Fruit fly (Drosophila melanogaster) whole organism, embryonic: ENCODE measurements around the gene Frq2.

Source experiments
- C15 ChIP-seq: fragments of 200-800 bp; sonication (Bioruptor generic); IDR thresholded peaks from 3 replicates; pipeline ENCODE4 v1.3.6; 2022; ENCODE audit warnings: missing biosample characterization, missing genetic modification characterization
- CG10267 ChIP-seq: fragments of 200-800 bp; sonication (Bioruptor generic); optimal IDR thresholded peaks from 2 replicates; lab custom pipeline; 2018; ENCODE audit warnings: missing biosample characterization, mild to moderate bottlenecking, missing genetic modification characterization, moderate library complexity
- CG10462 ChIP-seq: fragments of 200-800 bp; sonication (Bioruptor generic); optimal IDR thresholded peaks from 2 replicates; lab custom pipeline; 2016; ENCODE audit warnings: missing biosample characterization, missing genetic modification characterization
- CG13123 ChIP-seq: fragments of 200-800 bp; sonication (Bioruptor generic); optimal IDR thresholded peaks from 2 replicates; lab custom pipeline; 2016; ENCODE audit warnings: missing biosample characterization, missing genetic modification characterization
- CG15011 ChIP-seq: fragments of 200-800 bp; sonication (Bioruptor generic); optimal IDR thresholded peaks from 3 replicates; lab custom pipeline; 2018; ENCODE audit warnings: missing biosample characterization, mild to moderate bottlenecking, missing genetic modification characterization
- CG16863 ChIP-seq: fragments of 200-800 bp; sonication (Bioruptor generic); optimal IDR thresholded peaks from 3 replicates; lab custom pipeline; 2016; ENCODE audit warnings: missing biosample characterization, missing genetic modification characterization
- CG17186 ChIP-seq: fragments of 200-800 bp; sonication (Bioruptor generic); optimal IDR thresholded peaks from 3 replicates; lab custom pipeline; 2017; ENCODE audit warnings: missing biosample characterization, missing genetic modification reagents, missing genetic modification characterization
- CG17612 ChIP-seq: fragments of 200-800 bp; sonication (Bioruptor generic); IDR thresholded peaks from 2 replicates; pipeline ENCODE4 v1.3.6; 2022; ENCODE audit warnings: missing biosample characterization, missing genetic modification characterization
- CG2712 ChIP-seq: fragments of 200-800 bp; optimal IDR thresholded peaks from 3 replicates; lab custom pipeline; 2019; ENCODE audit warnings: missing biosample characterization, mild to moderate bottlenecking, missing genetic modification characterization, moderate library complexity
- CG30403 ChIP-seq: fragments of 200-800 bp; sonication (Bioruptor generic); optimal IDR thresholded peaks from 3 replicates; lab custom pipeline; 2016; ENCODE audit warnings: missing biosample characterization, missing genetic modification characterization
- CG31224 ChIP-seq: fragments of 200-800 bp; sonication (Bioruptor generic); IDR thresholded peaks from 2 replicates; pipeline ENCODE4 v1.3.6; 2022; ENCODE audit warnings: missing biosample characterization, missing genetic modification characterization
- CG3163 ChIP-seq: fragments of 200-800 bp; sonication (Bioruptor generic); optimal IDR thresholded peaks from 3 replicates; lab custom pipeline; 2016; ENCODE audit warnings: missing biosample characterization, missing genetic modification characterization
- CG32767 ChIP-seq: fragments of 200-800 bp; sonication (Bioruptor generic); IDR thresholded peaks from 2 replicates; pipeline ENCODE4 v1.3.6; 2022; ENCODE audit warnings: missing biosample characterization, missing genetic modification characterization
- CG33213 ChIP-seq: fragments of 200-800 bp; sonication (Bioruptor generic); optimal IDR thresholded peaks from 3 replicates; lab custom pipeline; 2016; ENCODE audit warnings: missing biosample characterization, missing genetic modification characterization
- CG4424 ChIP-seq: fragments of 200-800 bp; sonication (Bioruptor generic); optimal IDR thresholded peaks from 3 replicates; lab custom pipeline; 2016; ENCODE audit warnings: missing biosample characterization, missing genetic modification characterization
- CG6791 ChIP-seq: fragments of 200-800 bp; sonication (Bioruptor generic); IDR thresholded peaks from 3 replicates; pipeline ENCODE4 v1.3.6; 2022; ENCODE audit warnings: missing biosample characterization, missing genetic modification characterization; ENCODE audit not compliant: partially characterized antibody
- CG8388 ChIP-seq: fragments of 200-800 bp; sonication (Bioruptor generic); optimal IDR thresholded peaks from 2 replicates; lab custom pipeline; 2019; ENCODE audit warnings: missing biosample characterization, mild to moderate bottlenecking, missing genetic modification characterization, moderate library complexity
- CG8924 ChIP-seq: fragments of 200-800 bp; optimal IDR thresholded peaks from 3 replicates; lab custom pipeline; 2019; ENCODE audit warnings: missing biosample characterization, mild to moderate bottlenecking, missing genetic modification characterization, moderate library complexity
- Dek ChIP-seq: fragments of 200-800 bp; sonication (Bioruptor generic); optimal IDR thresholded peaks from 3 replicates; lab custom pipeline; 2019; ENCODE audit warnings: missing biosample characterization, mild to moderate bottlenecking, missing genetic modification characterization, moderate library complexity
- Doc3 ChIP-seq: fragments of 200-800 bp; sonication (Bioruptor generic); IDR thresholded peaks from 3 replicates; pipeline ENCODE4 v1.3.6; 2022; ENCODE audit warnings: missing biosample characterization, missing genetic modification characterization; ENCODE audit not compliant: partially characterized antibody
- Gug ChIP-seq: fragments of 200-800 bp; sonication (Bioruptor generic); IDR thresholded peaks from 4 replicates; pipeline ENCODE4 v1.3.6; 2022; ENCODE audit warnings: missing biosample characterization, missing genetic modification characterization
- H2.0 ChIP-seq: fragments of 200-800 bp; sonication (Bioruptor generic); IDR thresholded peaks from 2 replicates; pipeline ENCODE4 v1.3.6; 2022; ENCODE audit warnings: missing biosample characterization, missing genetic modification characterization
- Jarid2 ChIP-seq: fragments of 200-800 bp; sonication (Bioruptor generic); optimal IDR thresholded peaks from 3 replicates; lab custom pipeline; 2017; ENCODE audit warnings: mild to moderate bottlenecking, missing biosample characterization, missing genetic modification reagents, missing genetic modification characterization
- Med ChIP-seq: fragments of 200-800 bp; sonication (Bioruptor generic); peaks from one replicate; lab custom pipeline; 2016; ENCODE audit warnings: missing biosample characterization, missing genetic modification characterization, mild to moderate bottlenecking, inconsistent platforms, moderate library complexity
- Mrtf ChIP-seq: fragments of 200-800 bp; sonication (Bioruptor generic); IDR thresholded peaks from 3 replicates; pipeline ENCODE4 v1.3.6; 2022; ENCODE audit warnings: missing biosample characterization, missing genetic modification characterization
- NK7.1 ChIP-seq: fragments of 200-800 bp; sonication (Bioruptor generic); optimal IDR thresholded peaks from 3 replicates; lab custom pipeline; 2016; ENCODE audit warnings: missing biosample characterization, missing genetic modification characterization
- NfI ChIP-seq: fragments of 200-800 bp; sonication (Bioruptor generic); optimal IDR thresholded peaks from 3 replicates; lab custom pipeline; 2018; ENCODE audit warnings: missing biosample characterization, mild to moderate bottlenecking, missing genetic modification characterization, moderate library complexity
- Ptx1 ChIP-seq: fragments of 200-800 bp; sonication (Bioruptor generic); IDR thresholded peaks from 2 replicates; pipeline ENCODE4 v1.3.6; 2022; ENCODE audit warnings: missing biosample characterization, missing genetic modification characterization
- Stat92E ChIP-seq, 3 experiments: fragments of >200 bp in 2 of 3; fragments of 200-800 bp in 1 of 3; sonication (Bioruptor generic) in 1 of 3; optimal IDR thresholded peaks; 2 replicates each; lab custom pipeline; 2017 to 2019; ENCODE audit warnings: missing biosample characterization in 3 of 3, missing genetic modification characterization in 3 of 3, mild to moderate bottlenecking in 1 of 3, moderate library complexity in 1 of 3
- ase ChIP-seq: fragments of 200-800 bp; sonication (Bioruptor generic); IDR thresholded peaks from 3 replicates; pipeline ENCODE4 v1.3.6; 2022; ENCODE audit warnings: missing biosample characterization, missing genetic modification characterization
- bab2 ChIP-seq: fragments of 200-800 bp; sonication (Bioruptor generic); optimal IDR thresholded peaks from 2 replicates; lab custom pipeline; 2016; ENCODE audit warnings: missing biosample characterization, missing genetic modification characterization
- bowl ChIP-seq: fragments of 200-800 bp; sonication (Bioruptor generic); IDR thresholded peaks from 2 replicates; pipeline ENCODE4 v1.3.6; 2022; ENCODE audit warnings: missing biosample characterization, missing genetic modification characterization
- dysf ChIP-seq: fragments of 200-800 bp; sonication (Bioruptor generic); IDR thresholded peaks from 3 replicates; pipeline ENCODE4 v1.3.6; 2022; ENCODE audit warnings: missing biosample characterization, missing genetic modification characterization
- emc ChIP-seq: fragments of 200-800 bp; sonication (Bioruptor generic); optimal IDR thresholded peaks from 2 replicates; lab custom pipeline; 2016; ENCODE audit warnings: missing biosample characterization, missing genetic modification characterization
- ems ChIP-seq: fragments of 200-800 bp; sonication (Bioruptor generic); optimal IDR thresholded peaks from 3 replicates; lab custom pipeline; 2016; ENCODE audit warnings: missing biosample characterization, missing genetic modification characterization
- hbn ChIP-seq: fragments of 200-800 bp; sonication (Bioruptor generic); IDR thresholded peaks from 2 replicates; pipeline ENCODE4 v1.3.6; 2022; ENCODE audit warnings: missing biosample characterization, missing genetic modification characterization; ENCODE audit not compliant: partially characterized antibody
- ind ChIP-seq: fragments of 200-800 bp; sonication (Bioruptor generic); optimal IDR thresholded peaks from 3 replicates; lab custom pipeline; 2016; ENCODE audit warnings: missing biosample characterization, missing genetic modification characterization
- insv ChIP-seq, 2 experiments: fragments of 200-800 bp; sonication (Bioruptor generic); optimal IDR thresholded peaks; 3 replicates each; lab custom pipeline; 2016 to 2018; ENCODE audit warnings: missing biosample characterization in 2 of 2, missing genetic modification characterization in 2 of 2
- jigr1 ChIP-seq: fragments of 200-800 bp; sonication (Bioruptor generic); IDR thresholded peaks from 3 replicates; pipeline ENCODE4 v1.3.6; 2022; ENCODE audit warnings: missing biosample characterization, missing genetic modification characterization
- luna ChIP-seq: fragments of 200-800 bp; sonication (Bioruptor generic); optimal IDR thresholded peaks from 2 replicates; lab custom pipeline; 2016; ENCODE audit warnings: missing biosample characterization, missing genetic modification characterization
- maf-S ChIP-seq: fragments of 200-800 bp; sonication (Bioruptor generic); optimal IDR thresholded peaks from 2 replicates; lab custom pipeline; 2016; ENCODE audit warnings: missing biosample characterization, missing genetic modification characterization
- phol ChIP-seq: fragments of 200-800 bp; sonication (Bioruptor generic); optimal IDR thresholded peaks from 3 replicates; lab custom pipeline; 2018; ENCODE audit warnings: missing biosample characterization, mild to moderate bottlenecking, missing genetic modification characterization, moderate library complexity
- pita ChIP-seq: fragments of 200-800 bp; sonication (Bioruptor generic); optimal IDR thresholded peaks from 2 replicates; lab custom pipeline; 2017; ENCODE audit warnings: missing biosample characterization, mild to moderate bottlenecking, missing genetic modification characterization
- row ChIP-seq: fragments of 200-800 bp; sonication (Bioruptor generic); IDR thresholded peaks from 3 replicates; pipeline ENCODE4 v1.3.6; 2022; ENCODE audit warnings: missing biosample characterization, missing genetic modification characterization
- sens ChIP-seq: fragments of 200-800 bp; sonication (Bioruptor generic); peaks from one replicate; lab custom pipeline; 2016; ENCODE audit warnings: missing biosample characterization, missing genetic modification characterization
- sug ChIP-seq: fragments of 200-800 bp; optimal IDR thresholded peaks from 2 replicates; lab custom pipeline; 2019; ENCODE audit warnings: missing biosample characterization, mild to moderate bottlenecking, missing genetic modification characterization, moderate library complexity
- tgo ChIP-seq: fragments of 200-800 bp; sonication (Bioruptor generic); IDR thresholded peaks from 3 replicates; pipeline ENCODE4 v1.3.6; 2022; ENCODE audit warnings: missing biosample characterization, missing genetic modification characterization
- tll ChIP-seq, 2 experiments: fragments of 200-800 bp in 1 of 2; fragments of >200 bp in 1 of 2; sonication (Bioruptor generic) in 1 of 2; optimal IDR thresholded peaks; 2 replicates each; lab custom pipeline; 2017 to 2019; ENCODE audit warnings: missing biosample characterization in 2 of 2, missing genetic modification characterization in 2 of 2, mild to moderate bottlenecking in 1 of 2, moderate library complexity in 1 of 2
- twi ChIP-seq: fragments of 200-800 bp; optimal IDR thresholded peaks from 2 replicates; lab custom pipeline; 2019; ENCODE audit warnings: missing biosample characterization, mild to moderate bottlenecking, missing genetic modification characterization, moderate library complexity
- unpg ChIP-seq: fragments of 200-800 bp; sonication (Bioruptor generic); optimal IDR thresholded peaks from 3 replicates; lab custom pipeline; 2018; ENCODE audit warnings: missing biosample characterization, mild to moderate bottlenecking, missing genetic modification characterization, moderate library complexity
- zfh1 ChIP-seq: fragments of 200-800 bp; sonication (Bioruptor generic); IDR thresholded peaks from 3 replicates; pipeline ENCODE4 v1.3.6; 2022; ENCODE audit warnings: missing biosample characterization, missing genetic modification characterization

Frq2 gene

dm6 chrX:18208079-18208865, 30.9 kb downstream of the Frq2 start (continued):
- TF ChIP-seq CG10267 (tag; lab: Kevin White, UChicago) (peak; percentile 35), Med (no peak), bab2 (GFP tag; lab: Kevin White, UChicago) (no peak), bowl (no peak), Dek (tag; lab: Kevin White, UChicago) (no peak), Stat92E (GFP tag; optimal IDR thresholded peaks at IDR 0.05; lab: Kevin White, UChicago) (no peak), insv (GFP tag; optimal IDR thresholded peaks at IDR 0.05; lab: Kevin White, UChicago) (no peak), phol (peak; percentile 50), CG16863 (no peak), CG8388 (GFP tag; lab: Kevin White, UChicago) (peak; percentile 13), CG17612 (GFP tag; lab: Robert Waterston, UW) (no peak), unpg (GFP tag; lab: Kevin White, UChicago) (no peak), sens (GFP tag; lab: Kevin White, UChicago) (peak; percentile 11), CG30403 (GFP tag; lab: Kevin White, UChicago) (no peak), row (GFP tag; lab: Robert Waterston, UW) (peak; percentile 20; the same call in 1 of the 3 replicates), zfh1 (no peak), pita (GFP tag; lab: Kevin White, UChicago) (no peak), dysf (GFP tag; lab: Robert Waterston, UW) (no peak), hbn (no peak), emc (GFP tag; lab: Kevin White, UChicago) (no peak), Ptx1 (GFP tag; lab: Robert Waterston, UW) (no peak), CG8924 (tag; lab: Kevin White, UChicago) (peak; percentile 6), ind (GFP tag; lab: Kevin White, UChicago) (no peak), jigr1 (GFP tag; lab: Robert Waterston, UW) (no peak), C15 (GFP tag; lab: Robert Waterston, UW) (no peak), tll (GFP tag; optimal IDR thresholded peaks at IDR 0.05; lab: Kevin White, UChicago) (no peak), CG17186 (GFP tag; lab: Kevin White, UChicago) (no peak), CG3163 (GFP tag; lab: Kevin White, UChicago) (no peak), CG31224 (GFP tag; lab: Robert Waterston, UW) (no peak), H2.0 (GFP tag; lab: Robert Waterston, UW) (no peak), ems (GFP tag; lab: Kevin White, UChicago) (no peak), CG2712 (tag; lab: Kevin White, UChicago) (peak; percentile 65), NfI (GFP tag; lab: Kevin White, UChicago) (no peak), NK7.1 (GFP tag; lab: Kevin White, UChicago) (no peak), CG33213 (GFP tag; lab: Kevin White, UChicago) (no peak), CG4424 (GFP tag; lab: Kevin White, UChicago) (no peak), twi (tag; lab: Kevin White, UChicago) (peak; percentile 95), CG32767 (GFP tag; lab: Robert Waterston, UW) (no peak), tgo (GFP tag; lab: Robert Waterston, UW) (no peak), Doc3 (GFP tag; lab: Robert Waterston, UW) (no peak), Jarid2 (GFP tag; lab: Kevin White, UChicago) (no peak), CG10462 (GFP tag; lab: Kevin White, UChicago) (no peak), sug (tag; lab: Kevin White, UChicago) (no peak), Gug (GFP tag; lab: Robert Waterston, UW) (no peak), CG6791 (GFP tag; lab: Robert Waterston, UW) (no peak), ase (GFP tag; lab: Robert Waterston, UW) (no peak), luna (GFP tag; lab: Kevin White, UChicago) (no peak), CG15011 (GFP tag; lab: Kevin White, UChicago) (no peak), Mrtf (no peak), CG13123 (GFP tag; lab: Kevin White, UChicago) (no peak), maf-S (GFP tag; lab: Kevin White, UChicago) (no peak)
